Fruit fly (Drosophila melanogaster): ENCODE results near the gene Rcd4.

Rcd4 gene

DNA sequence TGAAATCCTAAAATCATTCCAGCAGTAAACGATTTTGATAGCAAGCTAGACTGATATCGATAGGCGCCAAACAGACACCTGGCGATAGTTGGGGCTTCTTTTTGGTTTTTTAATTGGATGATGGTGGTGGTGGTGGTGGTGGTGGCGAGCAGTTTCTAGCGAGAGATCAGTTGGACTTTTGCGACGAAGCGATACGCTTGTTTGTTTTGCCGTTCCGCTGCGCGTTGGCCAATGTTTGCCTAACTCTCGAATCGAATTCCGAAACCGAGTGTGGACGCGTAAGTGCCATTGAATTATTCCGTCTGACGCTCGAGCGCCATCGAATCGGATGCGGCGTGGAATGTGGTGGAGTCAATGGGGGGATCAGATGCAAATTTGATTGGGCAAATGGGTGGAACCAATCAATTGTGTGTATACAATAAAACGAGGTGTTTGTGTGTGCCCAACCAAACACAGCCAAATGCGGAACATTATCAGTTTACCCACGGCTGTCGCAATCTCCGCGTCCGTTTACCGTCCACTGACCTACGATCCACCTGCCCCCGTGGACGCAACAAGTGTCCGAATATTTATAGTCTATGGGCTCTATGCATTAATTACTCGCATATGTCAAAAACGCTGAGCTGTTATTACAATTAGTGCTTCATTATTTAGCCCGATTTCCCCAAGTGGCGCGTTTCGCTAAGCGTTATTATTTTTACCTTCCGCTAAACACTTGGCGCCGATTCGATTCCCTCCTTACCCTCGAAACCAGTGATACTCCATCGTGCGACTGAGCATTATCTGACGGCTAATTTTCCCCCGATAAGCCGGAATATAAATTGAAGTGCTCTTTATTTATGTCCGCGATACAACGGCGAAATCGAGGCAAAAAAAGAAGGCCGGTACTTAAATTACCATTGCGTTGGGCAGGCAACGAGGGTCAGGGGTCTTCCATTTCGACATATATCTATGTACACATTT lies 12.0 kb upstream of the Rcd4 start, which contains the start of gene CG17292 (continued):
- TF ChIP-seq Sox102F (GFP tag; optimal IDR thresholded peaks at IDR 0.05), result peak; percentile 34
- TF ChIP-seq eve (GFP tag; optimal IDR thresholded peaks at IDR 0.05), result no peak
- TF ChIP-seq kah (GFP tag; optimal IDR thresholded peaks at IDR 0.05), result peak; percentile 86
- TF ChIP-seq TFAM (GFP tag; optimal IDR thresholded peaks at IDR 0.05), result no peak
- no peak for TF ChIP-seq disco-r (GFP tag; optimal IDR thresholded peaks at IDR 0.05)
- peak; percentile 57 for TF ChIP-seq CTCF (GFP tag; optimal IDR thresholded peaks at IDR 0.05)
- no peak for TF ChIP-seq bab2 (GFP tag; optimal IDR thresholded peaks at IDR 0.05)
- peak; percentile 52 for TF ChIP-seq schlank (tag; optimal IDR thresholded peaks at IDR 0.05)
- TF ChIP-seq corto (GFP tag; optimal IDR thresholded peaks at IDR 0.05), result no peak
- peak; percentile 19 for TF ChIP-seq her (GFP tag; optimal IDR thresholded peaks at IDR 0.05)
- no peak for TF ChIP-seq CG6683 (GFP tag; optimal IDR thresholded peaks at IDR 0.05)
- peak; percentile 41 for TF ChIP-seq CG33213 (GFP tag; optimal IDR thresholded peaks at IDR 0.05)
- TF ChIP-seq CG9932 (GFP tag; IDR thresholded peaks at IDR 0.05), result peak; percentile 73
- peak; percentile 43; the same call in 1 of the 2 replicates for TF ChIP-seq CG10366 (GFP tag; IDR thresholded peaks at IDR 0.05)
- TF ChIP-seq bowl (GFP tag; IDR thresholded peaks at IDR 0.05), result peak; percentile 59; the same call in 1 of the 2 replicates
- no peak for TF ChIP-seq dmrt11E (tag; optimal IDR thresholded peaks at IDR 0.05)
- TF ChIP-seq CG17802 (tag; optimal IDR thresholded peaks at IDR 0.05), result no peak
- no peak for TF ChIP-seq Spps (tag; optimal IDR thresholded peaks at IDR 0.05)
- TF ChIP-seq gsb (GFP tag; IDR thresholded peaks at IDR 0.05), result 0 out of 2 replicates have a peak, but pooled peaks have one; percentile 41
- no peak for TF ChIP-seq CG4424 (GFP tag; optimal IDR thresholded peaks at IDR 0.05)
- TF ChIP-seq Blimp-1 (GFP tag; optimal IDR thresholded peaks at IDR 0.05), result peak; percentile 32
- TF ChIP-seq pzg (GFP tag; optimal IDR thresholded peaks at IDR 0.05), result peak; percentile 67
- TF ChIP-seq Xrp1 (GFP tag; IDR thresholded peaks at IDR 0.05), result peak; percentile 63
- TF ChIP-seq sisA (GFP tag; IDR thresholded peaks at IDR 0.05), result peak; percentile 37
- TF ChIP-seq CG10462 (GFP tag; optimal IDR thresholded peaks at IDR 0.05), result no peak
- peak; percentile 72 for TF ChIP-seq CG32532 (GFP tag; IDR thresholded peaks at IDR 0.05)
- TF ChIP-seq Sry-β (GFP tag; optimal IDR thresholded peaks at IDR 0.05), result no peak
- peak; percentile 42 for TF ChIP-seq CG12391 (tag; optimal IDR thresholded peaks at IDR 0.05)
- TF ChIP-seq CG2129 (GFP tag; IDR thresholded peaks at IDR 0.05; ENCODE audit: partially characterized antibody), result peak; percentile 31; the same call in 1 of the 2 replicates
- peak; percentile 84 for TF ChIP-seq hb (GFP tag; IDR thresholded peaks at IDR 0.05; ENCODE audit: partially characterized antibody)
- TF ChIP-seq CG11456 (GFP tag; IDR thresholded peaks at IDR 0.05), result peak; percentile 75; the same call in 2 of the 3 replicates
- peak; percentile 50 for TF ChIP-seq CG11398 (GFP tag; optimal IDR thresholded peaks at IDR 0.05)
- TF ChIP-seq CG32772 (GFP tag; IDR thresholded peaks at IDR 0.05), result peak; percentile 31; the same call in 1 of the 2 replicates
- no peak for TF ChIP-seq Hr3 (GFP tag; optimal IDR thresholded peaks at IDR 0.05)
- TF ChIP-seq D19B (GFP tag; optimal IDR thresholded peaks at IDR 0.05), result no peak
- peak; percentile 45 for TF ChIP-seq CG9727 (GFP tag; optimal IDR thresholded peaks at IDR 0.05)
- TF ChIP-seq B-H2 (GFP tag; optimal IDR thresholded peaks at IDR 0.05), result peak; percentile 74
- TF ChIP-seq Nf-YB (GFP tag; optimal IDR thresholded peaks at IDR 0.05), result peak; percentile 94
- peak; percentile 76 for TF ChIP-seq caup (GFP tag; optimal IDR thresholded peaks at IDR 0.05; ENCODE audit: severe bottlenecking)
- peak; percentile 94 for TF ChIP-seq Bgb (GFP tag; IDR thresholded peaks at IDR 0.05; ENCODE audit: partially characterized antibody)
- no peak for TF ChIP-seq Camta (GFP tag; optimal IDR thresholded peaks at IDR 0.05)
- no peak for TF ChIP-seq CG4730 (GFP tag; IDR thresholded peaks at IDR 0.05)
- peak; percentile 56; the same call in 2 of the 3 replicates for TF ChIP-seq dysf (GFP tag; IDR thresholded peaks at IDR 0.05)
- peak; percentile 12 for TF ChIP-seq CG15011 (GFP tag; optimal IDR thresholded peaks at IDR 0.05)
- peak; percentile 95 for TF ChIP-seq Opbp (GFP tag; IDR thresholded peaks at IDR 0.05; ENCODE audit: partially characterized antibody)
- TF ChIP-seq Mad (GFP tag; optimal IDR thresholded peaks at IDR 0.05), result peak; percentile 42
- TF ChIP-seq Kr (GFP tag; optimal IDR thresholded peaks at IDR 0.05), result no peak
- TF ChIP-seq CG16779 (GFP tag; IDR thresholded peaks at IDR 0.05), result peak; percentile 84

Measured in whole organism, embryonic.